Fruit fly (Drosophila melanogaster) Kc167 (cell line): ENCODE results near the gene drm.

Experiments used
- Myc ChIP-seq: fragments of >200 bp; optimal IDR thresholded peaks from 2 replicates; lab custom pipeline; 2017; ENCODE audit warnings: missing external identifiers
- Sin3A ChIP-seq: fragments of >200 bp; optimal IDR thresholded peaks from 2 replicates; lab custom pipeline; 2018; ENCODE audit warnings: missing external identifiers
- h ChIP-seq: fragments of >200 bp; optimal IDR thresholded peaks from 3 replicates; lab custom pipeline; 2018; ENCODE audit warnings: missing external identifiers
- insv ChIP-seq: fragments of >200 bp; optimal IDR thresholded peaks from 3 replicates; lab custom pipeline; 2018; ENCODE audit warnings: missing external identifiers
- psq ChIP-seq: fragments of >200 bp; optimal IDR thresholded peaks from 2 replicates; lab custom pipeline; 2017; ENCODE audit warnings: missing external identifiers
- ttk ChIP-seq: sonication (Bioruptor generic); optimal IDR thresholded peaks from 2 replicates; lab custom pipeline; 2017; ENCODE audit warnings: missing external identifiers

drm gene

dm6 chr2L:3583405-3584295, 44.6 kb downstream of the drm start:
- TF ChIP-seq Myc (lab: Kevin White, UChicago) (no peak), Sin3A (lab: Kevin White, UChicago) (no peak), ttk (lab: Kevin White, UChicago) (no peak), h (lab: Kevin White, UChicago) (no peak), psq (lab: Kevin White, UChicago) (no peak), insv (lab: Kevin White, UChicago) (no peak)

dm6 chr2L:3584296-3584671, 45.2 kb downstream of the drm start:
- TF ChIP-seq Sin3A (lab: Kevin White, UChicago): no peak
- TF ChIP-seq Myc (lab: Kevin White, UChicago): no peak
- TF ChIP-seq insv (lab: Kevin White, UChicago): no peak
- TF ChIP-seq ttk (lab: Kevin White, UChicago): no peak

- TF ChIP-seq psq (lab: Kevin White, UChicago) (no peak), ttk (lab: Kevin White, UChicago) (no peak), Myc (lab: Kevin White, UChicago) (no peak), h (lab: Kevin White, UChicago) (no peak)
Measured at dm6 chr2L:3585318-3585717, 46.3 kb downstream of the drm start.

- TF ChIP-seq psq (lab: Kevin White, UChicago) (no peak), ttk (lab: Kevin White, UChicago) (no peak), Sin3A (lab: Kevin White, UChicago) (no peak), h (lab: Kevin White, UChicago) (no peak), Myc (lab: Kevin White, UChicago) (no peak), insv (lab: Kevin White, UChicago) (no peak)
Measured at dm6 chr2L:3587286-3587685, 48.2 kb downstream of the drm start.

- TF ChIP-seq psq (lab: Kevin White, UChicago) (no peak), Myc (lab: Kevin White, UChicago) (no peak), ttk (lab: Kevin White, UChicago) (no peak), h (lab: Kevin White, UChicago) (no peak), Sin3A (lab: Kevin White, UChicago) (no peak), insv (lab: Kevin White, UChicago) (no peak)
Measured at dm6 chr2L:3587907-3588733, 49.1 kb downstream of the drm start.

dm6 chr2L:3588841-3589240, 49.8 kb downstream of the drm start:
- no peak for TF ChIP-seq Myc (lab: Kevin White, UChicago)
- TF ChIP-seq h (lab: Kevin White, UChicago): no peak
- TF ChIP-seq ttk (lab: Kevin White, UChicago): no peak
- no peak for TF ChIP-seq Sin3A (lab: Kevin White, UChicago)
- no peak for TF ChIP-seq psq (lab: Kevin White, UChicago)
- no peak for TF ChIP-seq insv (lab: Kevin White, UChicago)

- TF ChIP-seq insv (lab: Kevin White, UChicago) (no peak), Myc (lab: Kevin White, UChicago) (no peak), Sin3A (lab: Kevin White, UChicago) (no peak), psq (lab: Kevin White, UChicago) (no peak), ttk (lab: Kevin White, UChicago) (no peak), h (lab: Kevin White, UChicago) (no peak)
Measured at dm6 chr2L:3590797-3591196, 51.8 kb downstream of the drm start.

- TF ChIP-seq h (lab: Kevin White, UChicago): no peak
- TF ChIP-seq insv (lab: Kevin White, UChicago): no peak
- TF ChIP-seq psq (lab: Kevin White, UChicago): no peak
- no peak for TF ChIP-seq Myc (lab: Kevin White, UChicago)
- TF ChIP-seq Sin3A (lab: Kevin White, UChicago): no peak
- no peak for TF ChIP-seq ttk (lab: Kevin White, UChicago)
Measured at dm6 chr2L:3594000-3594399, 55.0 kb downstream of the drm start.

dm6 chr2L:3594629-3595028, 55.6 kb downstream of the drm start:
- no peak for TF ChIP-seq h (lab: Kevin White, UChicago)
- TF ChIP-seq ttk (lab: Kevin White, UChicago): no peak
- no peak for TF ChIP-seq psq (lab: Kevin White, UChicago)
- TF ChIP-seq Sin3A (lab: Kevin White, UChicago): no peak
- TF ChIP-seq insv (lab: Kevin White, UChicago): no peak
- no peak for TF ChIP-seq Myc (lab: Kevin White, UChicago)

- TF ChIP-seq insv (lab: Kevin White, UChicago): no peak
- TF ChIP-seq h (lab: Kevin White, UChicago): no peak
- TF ChIP-seq Myc (lab: Kevin White, UChicago): no peak
- no peak for TF ChIP-seq Sin3A (lab: Kevin White, UChicago)
- no peak for TF ChIP-seq ttk (lab: Kevin White, UChicago)
- no peak for TF ChIP-seq psq (lab: Kevin White, UChicago)
Measured at dm6 chr2L:3597126-3597525, 58.1 kb downstream of the drm start.
